Fruit fly (Drosophila melanogaster) whole organism, embryonic: Measurements from ENCODE around the gene Ugt316A1.

Experiments
- Aef1 ChIP-seq: fragments of 200-800 bp; sonication (Bioruptor generic); IDR thresholded peaks from 3 replicates; pipeline ENCODE4 v1.3.6; 2022; ENCODE audit warnings: missing biosample characterization, missing genetic modification characterization
- Bgb ChIP-seq: fragments of 200-800 bp; sonication (Bioruptor generic); IDR thresholded peaks from 2 replicates; pipeline ENCODE4 v1.3.6; 2022; ENCODE audit warnings: missing biosample characterization, missing genetic modification characterization; ENCODE audit not compliant: partially characterized antibody
- CG11695 ChIP-seq: fragments of 200-800 bp; sonication (Bioruptor generic); IDR thresholded peaks from 3 replicates; pipeline ENCODE4 v1.3.6; 2022; ENCODE audit warnings: missing biosample characterization, missing genetic modification characterization
- CG1647 ChIP-seq: fragments of 200-800 bp; sonication (Bioruptor generic); optimal IDR thresholded peaks from 3 replicates; lab custom pipeline; 2016; ENCODE audit warnings: missing biosample characterization, missing genetic modification characterization
- CG18476 ChIP-seq: fragments of 200-800 bp; sonication (Bioruptor generic); optimal IDR thresholded peaks from 2 replicates; lab custom pipeline; 2016; ENCODE audit warnings: missing biosample characterization, mild to moderate bottlenecking, missing genetic modification characterization
- CG2678 ChIP-seq: fragments of 200-800 bp; sonication (Bioruptor generic); optimal IDR thresholded peaks from 3 replicates; lab custom pipeline; 2019; ENCODE audit warnings: missing biosample characterization, mild to moderate bottlenecking, missing genetic modification characterization, moderate library complexity
- CG3065 ChIP-seq: fragments of 200-800 bp; sonication (Bioruptor generic); optimal IDR thresholded peaks from 2 replicates; lab custom pipeline; 2016; ENCODE audit warnings: missing biosample characterization, missing genetic modification characterization
- CG31388 ChIP-seq: fragments of 200-800 bp; sonication (Bioruptor generic); optimal IDR thresholded peaks from 2 replicates; lab custom pipeline; 2016; ENCODE audit warnings: missing biosample characterization, missing genetic modification characterization
- CG3838 ChIP-seq: fragments of 200-800 bp; sonication (Bioruptor generic); optimal IDR thresholded peaks from 3 replicates; lab custom pipeline; 2016; ENCODE audit warnings: missing biosample characterization, missing genetic modification characterization
- CG3847 ChIP-seq: fragments of 200-800 bp; sonication (Bioruptor generic); IDR thresholded peaks from 2 replicates; pipeline ENCODE4 v1.3.6; 2022; ENCODE audit warnings: missing biosample characterization, missing genetic modification characterization
- CG5180 ChIP-seq: fragments of 200-800 bp; sonication (Bioruptor generic); optimal IDR thresholded peaks from 3 replicates; lab custom pipeline; 2017; ENCODE audit warnings: missing biosample characterization, missing genetic modification characterization, mild to moderate bottlenecking, moderate library complexity, missing genetic modification reagents
- CG6765 ChIP-seq: fragments of 200-800 bp; sonication (Bioruptor generic); optimal IDR thresholded peaks from 3 replicates; lab custom pipeline; 2017; ENCODE audit warnings: missing biosample characterization, mild to moderate bottlenecking, missing genetic modification characterization
- CG6791 ChIP-seq: fragments of 200-800 bp; sonication (Bioruptor generic); IDR thresholded peaks from 3 replicates; pipeline ENCODE4 v1.3.6; 2022; ENCODE audit warnings: missing biosample characterization, missing genetic modification characterization; ENCODE audit not compliant: partially characterized antibody
- CG6854 ChIP-seq: fragments of 200-800 bp; sonication (Bioruptor generic); optimal IDR thresholded peaks from 3 replicates; lab custom pipeline; 2017; ENCODE audit warnings: missing biosample characterization, mild to moderate bottlenecking, missing genetic modification characterization
- CG7271 ChIP-seq: fragments of 200-800 bp; sonication (Bioruptor generic); optimal IDR thresholded peaks from 2 replicates; lab custom pipeline; 2018; ENCODE audit warnings: missing biosample characterization, mild to moderate bottlenecking, missing genetic modification characterization, moderate library complexity
- CG7928 ChIP-seq: fragments of 200-800 bp; sonication (Bioruptor generic); optimal IDR thresholded peaks from 2 replicates; lab custom pipeline; 2017; ENCODE audit warnings: missing biosample characterization, mild to moderate bottlenecking, missing genetic modification characterization
- CG7987 ChIP-seq: fragments of 200-800 bp; sonication (Bioruptor generic); optimal IDR thresholded peaks from 2 replicates; lab custom pipeline; 2018; ENCODE audit warnings: missing biosample characterization, mild to moderate bottlenecking, missing genetic modification characterization, moderate library complexity
- CTCF ChIP-seq: fragments of 200-800 bp; sonication (Bioruptor generic); optimal IDR thresholded peaks from 2 replicates; lab custom pipeline; 2017; ENCODE audit warnings: missing biosample characterization, mild to moderate bottlenecking, missing genetic modification characterization, moderate library complexity
- Drgx ChIP-seq: fragments of 200-800 bp; sonication (Bioruptor generic); IDR thresholded peaks from 2 replicates; pipeline ENCODE4 v1.3.6; 2022; ENCODE audit warnings: missing biosample characterization, missing genetic modification characterization
- E2f1 ChIP-seq: fragments of 200-800 bp; sonication (Bioruptor generic); IDR thresholded peaks from 2 replicates; pipeline ENCODE4 v1.3.6; 2022; ENCODE audit warnings: missing biosample characterization, missing genetic modification characterization
- ERR ChIP-seq: fragments of 200-800 bp; sonication (Bioruptor generic); optimal IDR thresholded peaks from 2 replicates; lab custom pipeline; 2016; ENCODE audit warnings: missing biosample characterization, missing genetic modification characterization
- Ets97D ChIP-seq: fragments of 200-800 bp; sonication (Bioruptor generic); optimal IDR thresholded peaks from 3 replicates; lab custom pipeline; 2016; ENCODE audit warnings: missing biosample characterization, missing genetic modification characterization
- GATAe ChIP-seq: fragments of 200-800 bp; sonication (Bioruptor generic); conservative IDR thresholded peaks from 2 replicates; pipeline ENCODE4 v1.3.6; 2022; ENCODE audit warnings: missing biosample characterization, missing genetic modification characterization
- Gug ChIP-seq: fragments of 200-800 bp; sonication (Bioruptor generic); IDR thresholded peaks from 4 replicates; pipeline ENCODE4 v1.3.6; 2022; ENCODE audit warnings: missing biosample characterization, missing genetic modification characterization
- Mad ChIP-seq: fragments of 200-800 bp; sonication (Bioruptor generic); optimal IDR thresholded peaks from 2 replicates; lab custom pipeline; 2016; ENCODE audit warnings: missing biosample characterization, missing genetic modification characterization
- Nf-YB ChIP-seq: fragments of 200-800 bp; sonication (Bioruptor generic); optimal IDR thresholded peaks from 3 replicates; lab custom pipeline; 2019; ENCODE audit warnings: missing biosample characterization, mild to moderate bottlenecking, missing genetic modification characterization, moderate library complexity
- PHDP ChIP-seq: fragments of 200-800 bp; sonication (Bioruptor generic); optimal IDR thresholded peaks from 3 replicates; lab custom pipeline; 2018; ENCODE audit warnings: missing biosample characterization, mild to moderate bottlenecking, missing genetic modification characterization, moderate library complexity
- Pdp1 ChIP-seq, 2 experiments: fragments of 200-800 bp; sonication (Bioruptor generic); optimal IDR thresholded peaks; 3 replicates each; lab custom pipeline; 2016; ENCODE audit warnings: missing biosample characterization in 2 of 2, missing genetic modification characterization in 2 of 2, mild to moderate bottlenecking in 1 of 2, moderate library complexity in 1 of 2
- Scr ChIP-seq: fragments of 200-800 bp; sonication (Bioruptor generic); IDR thresholded peaks from 2 replicates; pipeline ENCODE4 v1.3.6; 2022; ENCODE audit warnings: missing biosample characterization, missing genetic modification characterization; ENCODE audit not compliant: partially characterized antibody
- Trl ChIP-seq, 3 experiments: fragments of >200 bp in 2 of 3; fragments of 200-800 bp in 1 of 3; sonication (Bioruptor generic) in 1 of 3; optimal IDR thresholded peaks; 2 replicates in 1 of 3; 3 replicates in 2 of 3; lab custom pipeline; 2016 to 2017; ENCODE audit warnings: missing biosample characterization in 1 of 3, missing genetic modification characterization in 1 of 3
- ac ChIP-seq: fragments of 200-800 bp; sonication (Bioruptor generic); optimal IDR thresholded peaks from 3 replicates; lab custom pipeline; 2017; ENCODE audit warnings: missing biosample characterization, mild to moderate bottlenecking, missing genetic modification characterization
- bab2 ChIP-seq: fragments of 200-800 bp; sonication (Bioruptor generic); optimal IDR thresholded peaks from 2 replicates; lab custom pipeline; 2016; ENCODE audit warnings: missing biosample characterization, missing genetic modification characterization
- bsh ChIP-seq, 2 experiments: fragments of 200-800 bp; sonication (Bioruptor generic); optimal IDR thresholded peaks; 2 replicates each; lab custom pipeline; 2017 to 2018; ENCODE audit warnings: mild to moderate bottlenecking in 2 of 2, missing biosample characterization in 2 of 2, missing genetic modification characterization in 2 of 2, moderate library complexity in 1 of 2
- cad ChIP-seq: fragments of >200 bp; optimal IDR thresholded peaks from 2 replicates; lab custom pipeline; 2017; ENCODE audit warnings: missing biosample characterization, missing genetic modification characterization
- danr ChIP-seq: fragments of 200-800 bp; sonication (Bioruptor generic); IDR thresholded peaks from 2 replicates; pipeline ENCODE4 v1.3.6; 2022; ENCODE audit warnings: missing biosample characterization, missing genetic modification characterization
- dpn ChIP-seq, 2 experiments: fragments of 200-800 bp; sonication (Bioruptor generic); optimal IDR thresholded peaks; 3 replicates each; lab custom pipeline; 2016; ENCODE audit warnings: missing biosample characterization in 2 of 2, missing genetic modification characterization in 2 of 2
- fu2 ChIP-seq: fragments of 200-800 bp; sonication (Bioruptor generic); optimal IDR thresholded peaks from 2 replicates; lab custom pipeline; 2016; ENCODE audit warnings: missing biosample characterization, missing genetic modification characterization
- gcm2 ChIP-seq: fragments of 200-800 bp; sonication (Bioruptor generic); optimal IDR thresholded peaks from 2 replicates; lab custom pipeline; 2016; ENCODE audit warnings: missing biosample characterization, missing genetic modification characterization
- grau ChIP-seq: fragments of 200-800 bp; optimal IDR thresholded peaks from 3 replicates; lab custom pipeline; 2019; ENCODE audit warnings: missing biosample characterization, mild to moderate bottlenecking, missing genetic modification characterization, moderate library complexity
- gt ChIP-seq: fragments of 200-800 bp; sonication (Bioruptor generic); IDR thresholded peaks from 2 replicates; pipeline ENCODE4 v1.3.6; 2022; ENCODE audit warnings: missing biosample characterization, missing genetic modification characterization
- inv ChIP-seq: fragments of 200-800 bp; sonication (Bioruptor generic); IDR thresholded peaks from 2 replicates; pipeline ENCODE4 v1.3.6; 2022; ENCODE audit warnings: missing biosample characterization, missing genetic modification characterization; ENCODE audit not compliant: partially characterized antibody
- nom ChIP-seq: fragments of 200-800 bp; sonication (Bioruptor generic); optimal IDR thresholded peaks from 2 replicates; lab custom pipeline; 2017; ENCODE audit warnings: missing biosample characterization, missing genetic modification characterization, mild to moderate bottlenecking, moderate library complexity, missing genetic modification reagents
- rib ChIP-seq: fragments of 200-800 bp; sonication (Bioruptor generic); IDR thresholded peaks from 2 replicates; pipeline ENCODE4 v1.3.6; 2022; ENCODE audit warnings: missing biosample characterization, missing genetic modification characterization
- salm ChIP-seq: fragments of 200-800 bp; sonication (Bioruptor generic); optimal IDR thresholded peaks from 2 replicates; lab custom pipeline; 2018; ENCODE audit warnings: missing biosample characterization, mild to moderate bottlenecking, missing genetic modification characterization
- seq ChIP-seq: fragments of 200-800 bp; sonication (Bioruptor generic); IDR thresholded peaks from 2 replicates; pipeline ENCODE4 v1.3.6; 2022; ENCODE audit warnings: missing biosample characterization, missing genetic modification characterization
- sima ChIP-seq: fragments of 200-800 bp; sonication (Bioruptor generic); optimal IDR thresholded peaks from 2 replicates; lab custom pipeline; 2016; ENCODE audit warnings: missing biosample characterization, missing genetic modification characterization
- slou ChIP-seq: fragments of 200-800 bp; sonication (Bioruptor generic); optimal IDR thresholded peaks from 3 replicates; lab custom pipeline; 2016; ENCODE audit warnings: missing biosample characterization, missing genetic modification characterization
- sna ChIP-seq: fragments of 200-800 bp; sonication (Bioruptor generic); IDR thresholded peaks from 2 replicates; pipeline ENCODE4 v1.3.6; 2022; ENCODE audit warnings: missing biosample characterization, missing genetic modification characterization; ENCODE audit not compliant: partially characterized antibody
- so ChIP-seq: fragments of 200-800 bp; sonication (Bioruptor generic); IDR thresholded peaks from 3 replicates; pipeline ENCODE4 v1.3.6; 2022; ENCODE audit warnings: missing biosample characterization, missing genetic modification characterization
- ssp ChIP-seq: fragments of 200-800 bp; sonication (Bioruptor generic); IDR thresholded peaks from 2 replicates; pipeline ENCODE4 v1.3.6; 2022; ENCODE audit warnings: missing biosample characterization, missing genetic modification characterization
- tgo ChIP-seq: fragments of 200-800 bp; sonication (Bioruptor generic); IDR thresholded peaks from 3 replicates; pipeline ENCODE4 v1.3.6; 2022; ENCODE audit warnings: missing biosample characterization, missing genetic modification characterization
- usp ChIP-seq: fragments of >200 bp; optimal IDR thresholded peaks from 2 replicates; lab custom pipeline; 2017; ENCODE audit warnings: missing biosample characterization, missing genetic modification characterization

The Ugt316A1 gene

DNA sequence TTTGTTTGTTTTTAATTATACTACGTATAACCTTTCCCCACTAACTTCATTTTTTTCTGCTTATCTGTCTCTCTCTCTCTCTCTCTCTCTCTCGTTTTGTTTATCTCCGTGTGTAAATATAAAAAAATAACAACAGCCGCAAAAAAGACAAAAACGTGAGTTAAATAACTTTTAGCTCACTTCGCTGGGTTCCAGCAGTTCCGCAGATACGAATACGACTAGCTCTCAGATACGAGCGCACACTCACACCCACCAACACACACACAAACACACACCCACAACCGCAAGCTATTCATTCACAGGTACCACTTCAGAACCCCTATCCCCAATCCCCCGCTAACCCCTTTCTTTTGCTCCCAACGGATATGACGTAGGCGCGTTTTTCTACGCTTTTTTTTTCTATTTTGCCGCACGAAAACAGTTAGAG lies 9.6 kb upstream of the Ugt316A1 start (continued):
- TF ChIP-seq Nf-YB (GFP tag; lab: Kevin White, UChicago) (no peak), fu2 (GFP tag; lab: Kevin White, UChicago) (no peak), CG18476 (GFP tag; lab: Kevin White, UChicago) (no peak), sima (GFP tag; lab: Kevin White, UChicago) (no peak), CG31388 (GFP tag; lab: Kevin White, UChicago) (no peak), seq (GFP tag; lab: Robert Waterston, UW) (no peak), ssp (GFP tag; lab: Robert Waterston, UW) (no peak), Pdp1 (GFP tag; optimal IDR thresholded peaks at IDR 0.05; lab: Kevin White, UChicago) (no peak), E2f1 (no peak), Ets97D (GFP tag; lab: Kevin White, UChicago) (no peak), Drgx (peak; percentile 45), usp (GFP tag; lab: Kevin White, UChicago) (no peak), CG7271 (tag; lab: Kevin White, UChicago) (no peak), so (GFP tag; lab: Robert Waterston, UW) (no peak), Aef1 (GFP tag; lab: Robert Waterston, UW) (no peak), Bgb (GFP tag; lab: Robert Waterston, UW) (peak; percentile 15; the same call in 1 of the 2 replicates), gcm2 (GFP tag; lab: Kevin White, UChicago) (no peak), CG1647 (no peak), CG7987 (GFP tag; lab: Kevin White, UChicago) (no peak), salm (tag; lab: Kevin White, UChicago) (no peak), gt (GFP tag; lab: Robert Waterston, UW) (no peak), Scr (GFP tag; lab: Robert Waterston, UW) (0 out of 2 replicates have a peak, but pooled peaks have one; percentile 11), CG11695 (GFP tag; lab: Robert Waterston, UW) (0 out of 3 replicates have a peak, but pooled peaks have one; percentile 13), CG3065 (no peak), Trl (optimal IDR thresholded peaks at IDR 0.05; lab: Kevin White, UChicago) (peak; percentile 10 to 74), Trl (GFP tag; optimal IDR thresholded peaks at IDR 0.05; lab: Kevin White, UChicago) (no peak), CTCF (GFP tag; lab: Kevin White, UChicago) (no peak), nom (GFP tag; lab: Kevin White, UChicago) (peak; percentile 93), CG3847 (GFP tag; lab: Robert Waterston, UW) (no peak), cad (GFP tag; lab: Kevin White, UChicago) (no peak), bab2 (no peak), grau (no peak), GATAe (GFP tag; lab: Robert Waterston, UW) (no peak), CG3838 (no peak), slou (GFP tag; lab: Kevin White, UChicago) (no peak), inv (no peak), CG5180 (GFP tag; lab: Kevin White, UChicago) (no peak), CG2678 (peak; percentile 40), bsh (GFP tag; optimal IDR thresholded peaks at IDR 0.05; lab: Kevin White, UChicago) (peak in 1 of 2 experiments; percentile 74), Mad (GFP tag; lab: Kevin White, UChicago) (no peak), PHDP (tag; lab: Kevin White, UChicago) (peak; percentile 1), danr (GFP tag; lab: Robert Waterston, UW) (no peak), CG6854 (peak; percentile 31), Gug (GFP tag; lab: Robert Waterston, UW) (no peak), CG6791 (GFP tag; lab: Robert Waterston, UW) (no peak), CG7928 (GFP tag; lab: Kevin White, UChicago) (no peak), rib (GFP tag; lab: Robert Waterston, UW) (peak; percentile 67; the same call in 1 of the 2 replicates), ERR (no peak), tgo (no peak; the same call in 2 of the 3 replicates), ac (GFP tag; lab: Kevin White, UChicago) (no peak), CG6765 (GFP tag; lab: Kevin White, UChicago) (peak; percentile 43), dpn (GFP tag; optimal IDR thresholded peaks at IDR 0.05; lab: Kevin White, UChicago) (no peak), sna (GFP tag; lab: Robert Waterston, UW) (no peak)
